Worm (Caenorhabditis elegans): ENCODE data around the gene M02E1.1.

- TF ChIP-seq ceh-83 (GFP tag; optimal IDR thresholded peaks at IDR 0.05) (no peak), unc-39 (tag; optimal IDR thresholded peaks at IDR 0.05) (no peak), ztf-11 (tag; optimal IDR thresholded peaks at IDR 0.05) (no peak), flh-1 (GFP tag; optimal IDR thresholded peaks at IDR 0.05) (no peak)
These were observed 30.2 kb upstream of the M02E1.1 start for ce11 chrX:295726-296125.
